Fruit fly (Drosophila melanogaster) whole organism, embryonic: ENCODE data around the gene CG46318.

ENCODE experiments used
- ATbp ChIP-seq: fragments of 200-800 bp; sonication (Bioruptor generic); optimal IDR thresholded peaks from 2 replicates; lab custom pipeline; 2017; ENCODE audit warnings: missing biosample characterization, mild to moderate bottlenecking, missing genetic modification characterization, missing genetic modification reagents
- BEAF-32 ChIP-seq: fragments of 200-800 bp; sonication (Bioruptor generic); optimal IDR thresholded peaks from 3 replicates; lab custom pipeline; 2017; ENCODE audit warnings: missing biosample characterization, missing genetic modification characterization, mild to moderate bottlenecking, moderate library complexity, missing genetic modification reagents
- CG1024 ChIP-seq: fragments of 200-800 bp; sonication (Bioruptor generic); IDR thresholded peaks from 2 replicates; pipeline ENCODE4 v1.3.6; 2022; ENCODE audit warnings: missing biosample characterization, missing genetic modification characterization
- CG14710 ChIP-seq: fragments of 200-800 bp; sonication (Bioruptor generic); optimal IDR thresholded peaks from 3 replicates; lab custom pipeline; 2019; ENCODE audit warnings: missing biosample characterization, mild to moderate bottlenecking, missing genetic modification characterization, moderate library complexity
- CG15514 ChIP-seq: fragments of 200-800 bp; sonication (Bioruptor generic); optimal IDR thresholded peaks from 3 replicates; lab custom pipeline; 2017; ENCODE audit warnings: missing biosample characterization, missing genetic modification characterization, mild to moderate bottlenecking, moderate library complexity, missing genetic modification reagents
- CG15601 ChIP-seq: fragments of 200-800 bp; sonication (Bioruptor generic); optimal IDR thresholded peaks from 3 replicates; lab custom pipeline; 2019; ENCODE audit warnings: missing biosample characterization, mild to moderate bottlenecking, missing genetic modification characterization, moderate library complexity
- CG16779 ChIP-seq: fragments of 200-800 bp; sonication (Bioruptor generic); IDR thresholded peaks from 2 replicates; pipeline ENCODE4 v1.3.6; 2022; ENCODE audit warnings: missing biosample characterization, missing genetic modification characterization
- CG17359 ChIP-seq: fragments of 200-800 bp; sonication (Bioruptor generic); optimal IDR thresholded peaks from 3 replicates; lab custom pipeline; 2018; ENCODE audit warnings: missing biosample characterization, mild to moderate bottlenecking, missing genetic modification characterization, moderate library complexity
- CG18599 ChIP-seq: fragments of 200-800 bp; sonication (Bioruptor generic); optimal IDR thresholded peaks from 3 replicates; lab custom pipeline; 2017; ENCODE audit warnings: missing biosample characterization, missing genetic modification characterization, mild to moderate bottlenecking, moderate library complexity, missing genetic modification reagents
- CG2120 ChIP-seq: fragments of 200-800 bp; sonication (Bioruptor generic); optimal IDR thresholded peaks from 3 replicates; lab custom pipeline; 2016; ENCODE audit warnings: missing biosample characterization, missing genetic modification characterization
- CG3995 ChIP-seq: fragments of 200-800 bp; sonication (Bioruptor generic); optimal IDR thresholded peaks from 3 replicates; lab custom pipeline; 2016; ENCODE audit warnings: missing biosample characterization, missing genetic modification characterization
- CG5953 ChIP-seq: fragments of 200-800 bp; sonication (Bioruptor generic); IDR thresholded peaks from 2 replicates; pipeline ENCODE4 v1.3.6; 2022; ENCODE audit warnings: missing biosample characterization, missing genetic modification characterization
- CG6854 ChIP-seq: fragments of 200-800 bp; sonication (Bioruptor generic); optimal IDR thresholded peaks from 3 replicates; lab custom pipeline; 2017; ENCODE audit warnings: missing biosample characterization, mild to moderate bottlenecking, missing genetic modification characterization
- CG7271 ChIP-seq: fragments of 200-800 bp; sonication (Bioruptor generic); optimal IDR thresholded peaks from 2 replicates; lab custom pipeline; 2018; ENCODE audit warnings: missing biosample characterization, mild to moderate bottlenecking, missing genetic modification characterization, moderate library complexity
- CG9437 ChIP-seq: fragments of 200-800 bp; sonication (Bioruptor generic); optimal IDR thresholded peaks from 2 replicates; lab custom pipeline; 2018; ENCODE audit warnings: missing biosample characterization, mild to moderate bottlenecking, missing genetic modification characterization
- Fer1 ChIP-seq: fragments of 200-800 bp; sonication (Bioruptor generic); optimal IDR thresholded peaks from 2 replicates; lab custom pipeline; 2017; ENCODE audit warnings: missing biosample characterization, mild to moderate bottlenecking, missing genetic modification characterization
- Fer2 ChIP-seq: fragments of 200-800 bp; sonication (Bioruptor generic); optimal IDR thresholded peaks from 2 replicates; lab custom pipeline; 2018; ENCODE audit warnings: missing biosample characterization, mild to moderate bottlenecking, missing genetic modification characterization, moderate library complexity
- HmgZ ChIP-seq: fragments of 200-800 bp; sonication (Bioruptor generic); optimal IDR thresholded peaks from 2 replicates; lab custom pipeline; 2018; ENCODE audit warnings: missing biosample characterization, mild to moderate bottlenecking, missing genetic modification characterization
- Hr51 ChIP-seq, 2 experiments: fragments of 200-800 bp; sonication (Bioruptor generic); optimal IDR thresholded peaks; 2 replicates in 1 of 2; 3 replicates in 1 of 2; lab custom pipeline; 2016 to 2018; ENCODE audit warnings: missing biosample characterization in 2 of 2, missing genetic modification characterization in 2 of 2, mild to moderate bottlenecking in 1 of 2, moderate library complexity in 1 of 2
- MBD-R2 ChIP-seq: fragments of 200-800 bp; sonication (Bioruptor generic); IDR thresholded peaks from 2 replicates; pipeline ENCODE4 v1.3.6; 2022; ENCODE audit warnings: missing biosample characterization, missing genetic modification characterization
- NC2α ChIP-seq: fragments of 200-800 bp; sonication (Bioruptor generic); optimal IDR thresholded peaks from 2 replicates; lab custom pipeline; 2016; ENCODE audit warnings: missing biosample characterization, missing genetic modification characterization
- Nf-YC ChIP-seq: fragments of 200-800 bp; optimal IDR thresholded peaks from 3 replicates; lab custom pipeline; 2019; ENCODE audit warnings: missing biosample characterization, mild to moderate bottlenecking, missing genetic modification characterization, moderate library complexity
- Sry-β ChIP-seq: fragments of 200-800 bp; sonication (Bioruptor generic); optimal IDR thresholded peaks from 2 replicates; lab custom pipeline; 2018; ENCODE audit warnings: missing biosample characterization, mild to moderate bottlenecking, missing genetic modification characterization, moderate library complexity
- Vsx1 ChIP-seq: fragments of 200-800 bp; sonication (Bioruptor generic); optimal IDR thresholded peaks from 2 replicates; lab custom pipeline; 2017; ENCODE audit warnings: missing biosample characterization, mild to moderate bottlenecking, missing genetic modification characterization, missing genetic modification reagents
- aop ChIP-seq: fragments of 200-800 bp; sonication (Bioruptor generic); IDR thresholded peaks from 2 replicates; pipeline ENCODE4 v1.3.6; 2022; ENCODE audit warnings: missing biosample characterization, missing genetic modification characterization
- ap ChIP-seq: fragments of 200-800 bp; sonication (Bioruptor generic); IDR thresholded peaks from 2 replicates; pipeline ENCODE4 v1.3.6; 2022; ENCODE audit warnings: missing biosample characterization, missing genetic modification characterization
- ase ChIP-seq: fragments of 200-800 bp; sonication (Bioruptor generic); IDR thresholded peaks from 3 replicates; pipeline ENCODE4 v1.3.6; 2022; ENCODE audit warnings: missing biosample characterization, missing genetic modification characterization
- az2 ChIP-seq: fragments of 200-800 bp; sonication (Bioruptor generic); optimal IDR thresholded peaks from 3 replicates; lab custom pipeline; 2016; ENCODE audit warnings: missing biosample characterization, missing genetic modification characterization
- bcd ChIP-seq: fragments of 200-800 bp; sonication (Bioruptor generic); optimal IDR thresholded peaks from 2 replicates; lab custom pipeline; 2017; ENCODE audit warnings: missing biosample characterization, mild to moderate bottlenecking, missing genetic modification characterization
- bowl ChIP-seq: fragments of 200-800 bp; sonication (Bioruptor generic); IDR thresholded peaks from 2 replicates; pipeline ENCODE4 v1.3.6; 2022; ENCODE audit warnings: missing biosample characterization, missing genetic modification characterization
- cad ChIP-seq: fragments of >200 bp; optimal IDR thresholded peaks from 2 replicates; lab custom pipeline; 2017; ENCODE audit warnings: missing biosample characterization, missing genetic modification characterization
- caup ChIP-seq: fragments of 200-800 bp; sonication (Bioruptor generic); optimal IDR thresholded peaks from 3 replicates; lab custom pipeline; 2017; ENCODE audit warnings: missing biosample characterization, mild to moderate bottlenecking, missing genetic modification characterization, moderate library complexity; ENCODE audit not compliant: severe bottlenecking
- chm ChIP-seq: fragments of 200-800 bp; sonication (Bioruptor generic); IDR thresholded peaks from 2 replicates; pipeline ENCODE4 v1.3.6; 2022; ENCODE audit warnings: missing biosample characterization, missing genetic modification characterization
- crol ChIP-seq: fragments of 200-800 bp; sonication (Bioruptor generic); IDR thresholded peaks from 2 replicates; pipeline ENCODE4 v1.3.6; 2022; ENCODE audit warnings: missing biosample characterization, missing genetic modification characterization
- cwo ChIP-seq: fragments of 200-800 bp; sonication (Bioruptor generic); optimal IDR thresholded peaks from 3 replicates; lab custom pipeline; 2017; ENCODE audit warnings: missing biosample characterization, missing genetic modification characterization, mild to moderate bottlenecking, moderate library complexity, missing genetic modification reagents
- ems ChIP-seq: fragments of 200-800 bp; sonication (Bioruptor generic); optimal IDR thresholded peaks from 3 replicates; lab custom pipeline; 2016; ENCODE audit warnings: missing biosample characterization, missing genetic modification characterization
- fu2 ChIP-seq: fragments of 200-800 bp; sonication (Bioruptor generic); optimal IDR thresholded peaks from 2 replicates; lab custom pipeline; 2016; ENCODE audit warnings: missing biosample characterization, missing genetic modification characterization
- hbn ChIP-seq: fragments of 200-800 bp; sonication (Bioruptor generic); IDR thresholded peaks from 2 replicates; pipeline ENCODE4 v1.3.6; 2022; ENCODE audit warnings: missing biosample characterization, missing genetic modification characterization; ENCODE audit not compliant: partially characterized antibody
- hkb ChIP-seq, 2 experiments: fragments of 200-800 bp in 1 of 2; fragments of >200 bp in 1 of 2; sonication (Bioruptor generic) in 1 of 2; IDR thresholded peaks in 1 of 2; optimal IDR thresholded peaks in 1 of 2; 2 replicates each; pipeline versions ENCODE4 v1.3.6 to Lab custom; 2017 to 2022; ENCODE audit warnings: missing biosample characterization in 1 of 2, missing genetic modification characterization in 1 of 2
- insv ChIP-seq, 2 experiments: fragments of 200-800 bp; sonication (Bioruptor generic); optimal IDR thresholded peaks; 3 replicates each; lab custom pipeline; 2016 to 2018; ENCODE audit warnings: missing biosample characterization in 2 of 2, missing genetic modification characterization in 2 of 2
- kah ChIP-seq: fragments of 200-800 bp; sonication (Bioruptor generic); optimal IDR thresholded peaks from 2 replicates; lab custom pipeline; 2018; ENCODE audit warnings: missing biosample characterization, mild to moderate bottlenecking, missing genetic modification characterization
- luna ChIP-seq: fragments of 200-800 bp; sonication (Bioruptor generic); optimal IDR thresholded peaks from 2 replicates; lab custom pipeline; 2016; ENCODE audit warnings: missing biosample characterization, missing genetic modification characterization
- nau ChIP-seq: fragments of 200-800 bp; sonication (Bioruptor generic); optimal IDR thresholded peaks from 3 replicates; lab custom pipeline; 2017; ENCODE audit warnings: missing biosample characterization, mild to moderate bottlenecking, missing genetic modification characterization, missing genetic modification reagents
- onecut ChIP-seq: fragments of 200-800 bp; sonication (Bioruptor generic); IDR thresholded peaks from 2 replicates; pipeline ENCODE4 v1.3.6; 2022; ENCODE audit warnings: missing biosample characterization, missing genetic modification characterization
- peb ChIP-seq: fragments of 200-800 bp; sonication (Bioruptor generic); IDR thresholded peaks from 2 replicates; pipeline ENCODE4 v1.3.6; 2022; ENCODE audit warnings: missing biosample characterization, missing genetic modification characterization
- salm ChIP-seq: fragments of 200-800 bp; sonication (Bioruptor generic); optimal IDR thresholded peaks from 2 replicates; lab custom pipeline; 2018; ENCODE audit warnings: missing biosample characterization, mild to moderate bottlenecking, missing genetic modification characterization
- sc ChIP-seq, 3 experiments: fragments of >200 bp in 2 of 3; fragments of 200-800 bp in 1 of 3; sonication (Bioruptor generic) in 1 of 3; optimal IDR thresholded peaks; 2 replicates in 2 of 3; 3 replicates in 1 of 3; lab custom pipeline; 2017; ENCODE audit warnings: mild to moderate bottlenecking in 1 of 3, missing biosample characterization in 1 of 3, missing genetic modification characterization in 1 of 3, missing genetic modification reagents in 1 of 3
- sisA ChIP-seq: fragments of 200-800 bp; sonication (Bioruptor generic); IDR thresholded peaks from 2 replicates; pipeline ENCODE4 v1.3.6; 2022; ENCODE audit warnings: missing biosample characterization, missing genetic modification characterization
- tup ChIP-seq: fragments of 200-800 bp; sonication (Bioruptor generic); optimal IDR thresholded peaks from 2 replicates; lab custom pipeline; 2016; ENCODE audit warnings: missing biosample characterization, mild to moderate bottlenecking, missing genetic modification characterization, moderate library complexity
- wek ChIP-seq: fragments of 200-800 bp; sonication (Bioruptor generic); optimal IDR thresholded peaks from 3 replicates; lab custom pipeline; 2018; ENCODE audit warnings: missing biosample characterization, mild to moderate bottlenecking, missing genetic modification characterization, moderate library complexity

CG46318 gene

dm6 chr3R:18677500-18677940, 2.9 kb upstream of the CG46318 start, which contains the start of the genes dind and CG7706 (continued):
- TF ChIP-seq hbn (GFP tag; lab: Robert Waterston, UW) = no peak
- no peak for TF ChIP-seq caup (GFP tag; lab: Kevin White, UChicago)
- no peak for TF ChIP-seq kah
- no peak for TF ChIP-seq Nf-YC (tag; lab: Kevin White, UChicago)
- no peak for TF ChIP-seq fu2 (GFP tag; lab: Kevin White, UChicago)
- no peak for TF ChIP-seq bcd (GFP tag; lab: Kevin White, UChicago)
- TF ChIP-seq wek (GFP tag; lab: Kevin White, UChicago) = no peak
- no peak for TF ChIP-seq bowl (GFP tag; lab: Robert Waterston, UW)
- no peak for TF ChIP-seq tup (GFP tag; lab: Kevin White, UChicago)
- TF ChIP-seq CG2120 (GFP tag; lab: Kevin White, UChicago) = peak; percentile 33
- TF ChIP-seq ems (GFP tag; lab: Kevin White, UChicago) = no peak
- TF ChIP-seq cad (GFP tag; lab: Kevin White, UChicago) = no peak
- peak; percentile 15 for TF ChIP-seq HmgZ (tag; lab: Kevin White, UChicago)
- TF ChIP-seq az2 (GFP tag; lab: Kevin White, UChicago) = no peak
- TF ChIP-seq cwo (GFP tag; lab: Kevin White, UChicago) = no peak
- TF ChIP-seq CG18599 = no peak
- no peak for TF ChIP-seq ap
- TF ChIP-seq aop (GFP tag; lab: Robert Waterston, UW) = no peak
- no peak for TF ChIP-seq CG1024 (GFP tag; lab: Robert Waterston, UW)
- no peak for TF ChIP-seq CG15601
- no peak for TF ChIP-seq CG3995 (GFP tag; lab: Kevin White, UChicago)
- no peak for TF ChIP-seq crol (GFP tag; lab: Robert Waterston, UW)
- no peak for TF ChIP-seq sc (optimal IDR thresholded peaks at IDR 0.05; lab: Kevin White, UChicago)
- TF ChIP-seq sc (GFP tag; optimal IDR thresholded peaks at IDR 0.05; lab: Kevin White, UChicago) = no peak
- TF ChIP-seq onecut = no peak
- TF ChIP-seq CG6854 (GFP tag; lab: Kevin White, UChicago) = no peak
- peak; percentile 85 for TF ChIP-seq Sry-β
- no peak for TF ChIP-seq Hr51 (GFP tag; optimal IDR thresholded peaks at IDR 0.05; lab: Kevin White, UChicago)
- no peak for TF ChIP-seq CG17359
- peak; percentile 7 for TF ChIP-seq CG9437 (GFP tag; lab: Kevin White, UChicago)
- TF ChIP-seq peb (GFP tag; lab: Robert Waterston, UW) = no peak
- TF ChIP-seq Fer2 (tag; lab: Kevin White, UChicago) = no peak
- peak; percentile 27 for TF ChIP-seq BEAF-32
- no peak for TF ChIP-seq Vsx1 (GFP tag; lab: Kevin White, UChicago)
- no peak for TF ChIP-seq ase (GFP tag; lab: Robert Waterston, UW)
- TF ChIP-seq CG15514 (GFP tag; lab: Kevin White, UChicago) = peak; percentile 9
- no peak for TF ChIP-seq chm (GFP tag; lab: Robert Waterston, UW)
- no peak for TF ChIP-seq CG7271
- no peak for TF ChIP-seq CG5953
- TF ChIP-seq hkb (optimal IDR thresholded peaks at IDR 0.05; lab: Kevin White, UChicago) = no peak
- TF ChIP-seq hkb (GFP tag; IDR thresholded peaks at IDR 0.05; lab: Robert Waterston, UW) = no peak
- TF ChIP-seq sisA (GFP tag; lab: Robert Waterston, UW) = no peak
- TF ChIP-seq nau (GFP tag; lab: Kevin White, UChicago) = no peak
- no peak for TF ChIP-seq Fer1 (GFP tag; lab: Kevin White, UChicago)
- TF ChIP-seq CG16779 (GFP tag; lab: Robert Waterston, UW) = no peak
- TF ChIP-seq salm (tag; lab: Kevin White, UChicago) = no peak
- TF ChIP-seq NC2α (GFP tag; lab: Kevin White, UChicago) = no peak
- no peak for TF ChIP-seq ATbp (GFP tag; lab: Kevin White, UChicago)
- no peak for TF ChIP-seq CG14710 (tag; lab: Kevin White, UChicago)
- no peak for TF ChIP-seq insv (GFP tag; optimal IDR thresholded peaks at IDR 0.05; lab: Kevin White, UChicago)
- peak; percentile 79 for TF ChIP-seq MBD-R2
- no peak for TF ChIP-seq luna (GFP tag; lab: Kevin White, UChicago)
